Worm (Caenorhabditis elegans): ENCODE results near the gene nlp-78.

DNA sequence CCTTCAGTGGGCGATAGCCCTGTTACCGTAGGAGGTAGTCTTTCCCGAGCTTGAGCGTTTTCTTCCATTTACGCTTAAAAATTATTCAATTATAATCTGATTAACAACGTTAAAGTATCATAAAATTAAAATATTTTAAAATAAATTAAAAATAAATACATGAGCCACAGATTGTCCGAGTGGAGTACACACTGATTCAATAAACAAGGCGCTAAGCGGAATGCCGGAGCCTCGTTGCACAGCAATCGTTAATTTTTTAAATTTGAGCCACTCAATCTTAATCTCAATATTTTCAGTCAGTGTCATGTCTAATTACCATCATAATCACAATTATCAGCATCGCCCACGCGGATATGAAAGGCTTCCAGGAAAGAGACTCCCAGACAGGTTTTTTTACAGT lies 41.1 kb downstream of the nlp-78 start, which contains the start of the genes sec-5 and pir-1:
- peak; percentile 82 for TF ChIP-seq pha-4 (tag; optimal IDR thresholded peaks at IDR 0.05)
- TF ChIP-seq ztf-4 (tag; optimal IDR thresholded peaks at IDR 0.05), result no peak
- TF ChIP-seq unc-62 (GFP tag; optimal IDR thresholded peaks at IDR 0.05), result no peak
- TF ChIP-seq nhr-67 (tag; optimal IDR thresholded peaks at IDR 0.05), result no peak
- no peak for TF ChIP-seq elt-3 (tag; optimal IDR thresholded peaks at IDR 0.05)
- TF ChIP-seq nhr-12 (tag; optimal IDR thresholded peaks at IDR 0.05), result no peak
- TF ChIP-seq nhr-77 (tag; optimal IDR thresholded peaks at IDR 0.05), result no peak
- no peak for TF ChIP-seq tbx-2 (tag; optimal IDR thresholded peaks at IDR 0.05)
- TF ChIP-seq lin-15B (tag; optimal IDR thresholded peaks at IDR 0.05), result peak; percentile 58
- TF ChIP-seq pqm-1 (tag; optimal IDR thresholded peaks at IDR 0.05), result no peak
- no peak for TF ChIP-seq ztf-11 (tag; optimal IDR thresholded peaks at IDR 0.05)
